Worm (Caenorhabditis elegans): ENCODE data around the gene gipc-1.

The gipc-1 gene

DNA sequence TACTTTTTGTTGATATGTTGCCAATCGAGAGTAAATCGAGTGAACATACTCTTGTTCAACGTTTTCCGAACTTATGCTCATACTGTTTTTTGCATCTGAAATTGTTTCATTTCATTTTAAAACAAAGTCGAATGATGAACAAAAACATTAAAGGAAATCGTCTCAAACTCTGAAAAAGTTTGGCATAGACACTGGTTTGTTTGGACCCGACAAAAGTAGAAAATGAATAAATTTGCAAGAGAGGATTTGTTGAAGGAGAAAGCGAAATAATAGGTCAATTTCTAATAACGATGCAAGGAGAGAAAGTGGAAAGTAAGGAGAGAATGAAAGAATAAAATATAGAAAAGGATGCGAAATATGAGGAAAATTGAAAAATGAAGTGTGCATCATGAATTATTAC, 4.1 kb downstream of the gipc-1 start, which contains the start of gene C35D10.12:
TSS of gene C35D10.12 (minus strand) at position 101 of the 400 bp plus-strand sequence.
- TF ChIP-seq ces-1 (GFP tag; optimal IDR thresholded peaks at IDR 0.05) (no peak), nhr-28 (tag; optimal IDR thresholded peaks at IDR 0.05) (no peak), cnd-1 (tag; optimal IDR thresholded peaks at IDR 0.05) (no peak), lin-13 (tag; optimal IDR thresholded peaks at IDR 0.05) (no peak), unc-39 (tag; optimal IDR thresholded peaks at IDR 0.05) (no peak)

DNA sequence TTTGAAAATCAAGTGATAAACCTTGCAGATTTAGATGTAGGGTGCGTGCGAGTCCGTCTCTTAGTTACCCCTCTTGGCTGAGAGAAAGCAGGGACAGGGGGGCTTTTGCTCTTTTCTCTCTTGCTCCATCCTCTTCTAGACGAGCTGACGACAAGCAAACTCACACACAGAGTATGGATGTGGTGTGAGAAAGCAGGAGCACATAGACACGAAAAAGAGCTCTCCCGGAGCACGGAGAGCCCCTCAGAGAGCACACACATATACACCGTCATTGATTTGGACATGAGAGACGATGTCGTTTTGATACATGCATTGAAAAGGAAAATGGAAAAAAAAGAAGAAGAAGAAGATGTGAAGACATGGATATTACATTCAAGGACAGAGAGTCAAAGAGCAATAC, 5.1 kb downstream of the gipc-1 start:
- TF ChIP-seq snpc-4 (tag; optimal IDR thresholded peaks at IDR 0.05) (no peak), ces-1 (GFP tag; optimal IDR thresholded peaks at IDR 0.05) (peak; percentile 21), elt-3 (tag; optimal IDR thresholded peaks at IDR 0.05) (no peak), lin-13 (tag; optimal IDR thresholded peaks at IDR 0.05) (no peak)

DNA sequence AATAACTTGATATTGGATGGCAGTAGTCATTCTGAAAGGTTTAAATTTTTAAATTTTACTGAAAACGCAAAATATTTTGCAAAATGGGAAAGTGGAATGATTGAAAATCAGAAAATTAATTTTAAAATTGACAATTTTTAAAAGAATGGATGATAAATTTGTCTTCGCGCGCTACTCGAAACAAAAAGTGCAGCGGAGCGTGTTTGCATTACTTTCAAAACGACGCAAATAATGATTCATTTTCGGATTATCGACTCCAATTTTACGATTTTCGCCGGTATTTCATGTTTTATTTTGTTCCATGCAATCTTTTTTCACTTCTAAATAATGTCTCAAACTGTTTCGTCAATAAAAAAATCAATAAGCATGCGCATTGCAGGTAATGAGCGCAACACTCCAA, 7.7 kb downstream of the gipc-1 start, which contains the start of the genes tost-1 and arx-6:
TSS of gene tost-1 (minus strand) at position 31 of the 400 bp plus-strand sequence.
TSS of gene arx-6 (plus strand) at position 378 of the 400 bp plus-strand sequence.
- no peak for TF ChIP-seq drap-1 (GFP tag; optimal IDR thresholded peaks at IDR 0.05)
- TF ChIP-seq lsy-2 (tag; optimal IDR thresholded peaks at IDR 0.05): peak; percentile 37
- peak; percentile 19 for TF ChIP-seq pha-4 (tag; optimal IDR thresholded peaks at IDR 0.05)
- peak; percentile 50 for TF ChIP-seq mep-1 (tag; optimal IDR thresholded peaks at IDR 0.05)
- no peak for TF ChIP-seq nhr-12 (tag; optimal IDR thresholded peaks at IDR 0.05)

DNA sequence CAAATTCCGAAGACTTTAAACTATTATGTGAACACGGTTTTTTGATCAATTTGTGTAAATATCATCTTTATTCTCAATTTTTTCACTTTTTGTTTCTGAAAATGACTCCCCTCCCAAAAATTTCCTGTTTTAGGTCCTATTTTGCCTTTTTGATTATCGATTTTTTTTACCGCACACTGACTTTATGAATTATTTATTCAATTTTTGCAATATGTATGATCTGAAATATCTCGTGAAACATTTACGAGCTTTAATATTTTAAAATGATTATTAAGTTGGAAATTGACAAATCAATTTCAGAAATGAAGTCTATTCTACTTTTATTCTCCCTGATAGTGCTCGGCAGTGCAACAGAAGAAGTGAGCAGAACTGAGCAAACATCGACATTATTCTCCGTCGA, 8.9 kb downstream of the gipc-1 start, which contains the start of gene C35D10.1:
TSS of gene C35D10.1 (plus strand) at position 301 of the 400 bp plus-strand sequence.
- TF ChIP-seq M03D4.4 (tag; optimal IDR thresholded peaks at IDR 0.05) (no peak), ceh-83 (GFP tag; optimal IDR thresholded peaks at IDR 0.05) (no peak), ztf-11 (tag; optimal IDR thresholded peaks at IDR 0.05) (no peak), unc-62 (GFP tag; optimal IDR thresholded peaks at IDR 0.05) (no peak), pha-4 (tag; optimal IDR thresholded peaks at IDR 0.05) (no peak), lsy-2 (tag; optimal IDR thresholded peaks at IDR 0.05) (no peak), mep-1 (tag; optimal IDR thresholded peaks at IDR 0.05) (no peak), nhr-12 (tag; optimal IDR thresholded peaks at IDR 0.05) (no peak), elt-3 (tag; optimal IDR thresholded peaks at IDR 0.05) (no peak)

DNA sequence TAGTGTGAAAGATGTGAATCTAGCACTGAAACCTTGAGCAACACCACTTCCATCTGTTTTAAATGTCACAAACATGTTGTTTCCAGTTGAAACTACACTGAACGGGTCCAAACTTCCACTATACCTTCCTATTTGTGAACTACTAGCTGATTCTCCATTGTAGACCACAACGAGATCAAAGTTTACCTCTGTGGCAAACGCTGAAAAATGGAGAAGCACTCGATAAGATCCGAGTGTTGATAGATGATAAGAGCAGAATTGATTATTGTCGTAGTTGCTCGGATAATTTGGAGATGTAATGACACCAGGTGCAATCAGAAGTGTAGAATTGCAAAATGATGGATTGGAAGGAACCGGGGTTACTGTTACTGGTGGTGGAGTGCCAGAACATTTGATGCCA, 11.4 kb downstream of the gipc-1 start:
- TF ChIP-seq ztf-11 (tag; optimal IDR thresholded peaks at IDR 0.05): no peak
- TF ChIP-seq tbx-8 (GFP tag; optimal IDR thresholded peaks at IDR 0.05): no peak
- no peak for TF ChIP-seq hlh-1 (tag; optimal IDR thresholded peaks at IDR 0.05)
- no peak for TF ChIP-seq ham-2 (GFP tag; optimal IDR thresholded peaks at IDR 0.05)
- TF ChIP-seq nhr-12 (tag; optimal IDR thresholded peaks at IDR 0.05): no peak
- no peak for TF ChIP-seq flh-1 (GFP tag; optimal IDR thresholded peaks at IDR 0.05)
- TF ChIP-seq lsy-2 (tag; optimal IDR thresholded peaks at IDR 0.05): no peak
- no peak for TF ChIP-seq mep-1 (tag; optimal IDR thresholded peaks at IDR 0.05)
- TF ChIP-seq bed-3 (GFP tag; optimal IDR thresholded peaks at IDR 0.05): no peak
- TF ChIP-seq lin-32 (GFP tag; optimal IDR thresholded peaks at IDR 0.05): no peak
- no peak for TF ChIP-seq cnd-1 (tag; optimal IDR thresholded peaks at IDR 0.05)
- TF ChIP-seq zip-8 (tag; optimal IDR thresholded peaks at IDR 0.05): no peak
- no peak for TF ChIP-seq mab-5 (tag; optimal IDR thresholded peaks at IDR 0.05)
- TF ChIP-seq M03D4.4 (tag; optimal IDR thresholded peaks at IDR 0.05): no peak
- no peak for TF ChIP-seq unc-62 (GFP tag; optimal IDR thresholded peaks at IDR 0.05)

DNA sequence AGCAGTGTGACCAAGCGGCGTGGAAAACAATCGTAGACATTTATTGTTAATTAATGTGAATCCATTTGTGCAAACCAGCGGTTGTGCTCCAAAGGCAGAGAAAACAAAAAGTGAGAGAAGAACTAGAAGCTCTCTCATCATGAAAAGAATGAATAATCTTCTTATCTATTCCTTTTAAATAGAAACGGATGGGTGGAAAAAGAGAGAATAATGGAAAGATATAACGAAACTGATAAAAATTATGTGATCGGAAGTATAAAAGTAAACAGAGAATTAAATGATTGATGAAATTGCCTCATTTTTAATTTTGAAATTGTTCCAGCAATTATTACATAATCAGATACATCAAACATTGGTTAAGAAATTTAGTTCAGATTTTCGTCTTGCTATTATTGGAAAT, 12.9 kb downstream of the gipc-1 start, which contains the start of gene clec-5:
TSS of gene clec-5 (minus strand) at position 178 of the 400 bp plus-strand sequence.
- no peak for TF ChIP-seq ceh-43 (GFP tag; optimal IDR thresholded peaks at IDR 0.05)
- no peak for TF ChIP-seq M03D4.4 (tag; optimal IDR thresholded peaks at IDR 0.05)
- TF ChIP-seq elt-3 (tag; optimal IDR thresholded peaks at IDR 0.05): no peak
- TF ChIP-seq unc-39 (tag; optimal IDR thresholded peaks at IDR 0.05): no peak
- TF ChIP-seq sem-2 (GFP tag; optimal IDR thresholded peaks at IDR 0.05): no peak
- no peak for TF ChIP-seq drap-1 (GFP tag; optimal IDR thresholded peaks at IDR 0.05)

DNA sequence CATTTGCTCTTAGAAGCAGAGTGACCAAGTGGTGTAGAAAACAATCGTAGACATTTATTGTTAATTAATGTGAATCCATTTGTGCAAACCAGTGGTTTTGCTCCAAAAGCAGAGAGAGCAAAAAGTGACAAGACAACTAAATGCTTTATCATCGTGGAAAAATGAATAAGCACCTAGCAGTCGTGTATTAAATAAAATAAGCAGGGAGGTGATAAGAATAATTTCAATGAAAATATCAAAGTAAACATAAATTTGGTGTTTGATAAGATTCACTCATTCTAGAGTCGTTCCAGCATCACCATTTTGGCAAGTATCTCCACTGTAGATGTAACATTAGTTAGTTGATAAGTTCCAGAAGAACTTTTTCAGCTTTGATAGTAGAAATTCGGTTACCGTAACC, 16.7 kb downstream of the gipc-1 start, which contains the start of gene clec-6:
TSS of gene clec-6 (minus strand) at position 154 of the 400 bp plus-strand sequence.
- TF ChIP-seq mep-1 (tag; optimal IDR thresholded peaks at IDR 0.05) (no peak), elt-3 (tag; optimal IDR thresholded peaks at IDR 0.05) (no peak), zip-8 (tag; optimal IDR thresholded peaks at IDR 0.05) (no peak), unc-39 (tag; optimal IDR thresholded peaks at IDR 0.05) (no peak)

All from whole organism, mixed stage, embryonic.